Fruit fly (Drosophila melanogaster) whole organism, prepupa: ENCODE data around the gene CG13086.

Source experiments
- CG11762 ChIP-seq: fragments of 200-800 bp; sonication (Bioruptor generic); optimal IDR thresholded peaks from 3 replicates; lab custom pipeline; 2016; ENCODE audit warnings: missing biosample characterization, missing genetic modification characterization; ENCODE audit not compliant: insufficient read depth
- CG1621 ChIP-seq: fragments of 200-800 bp; sonication (Bioruptor generic); optimal IDR thresholded peaks from 3 replicates; lab custom pipeline; 2018; ENCODE audit warnings: missing biosample characterization, mild to moderate bottlenecking, missing genetic modification characterization
- CG3032 ChIP-seq: fragments of 200-800 bp; optimal IDR thresholded peaks from 2 replicates; lab custom pipeline; 2019; ENCODE audit warnings: missing biosample characterization, mild to moderate bottlenecking, missing genetic modification characterization, moderate library complexity
- CG4318 ChIP-seq: fragments of 200-800 bp; sonication (Bioruptor generic); optimal IDR thresholded peaks from 3 replicates; lab custom pipeline; 2017; ENCODE audit warnings: missing biosample characterization, mild to moderate bottlenecking, missing genetic modification characterization
- CG6276 ChIP-seq: fragments of 200-800 bp; sonication (Bioruptor generic); optimal IDR thresholded peaks from 2 replicates; lab custom pipeline; 2017; ENCODE audit warnings: missing biosample characterization, mild to moderate bottlenecking, missing genetic modification characterization
- CG8319 ChIP-seq: fragments of 200-800 bp; sonication (Bioruptor generic); optimal IDR thresholded peaks from 3 replicates; lab custom pipeline; 2016; ENCODE audit warnings: missing biosample characterization, missing genetic modification characterization
- CG9139 ChIP-seq: fragments of 200-800 bp; sonication (Bioruptor generic); optimal IDR thresholded peaks from 3 replicates; lab custom pipeline; 2017; ENCODE audit warnings: missing biosample characterization, mild to moderate bottlenecking, missing genetic modification characterization
- Gug ChIP-seq: fragments of 200-800 bp; sonication (Bioruptor generic); IDR thresholded peaks from 2 replicates; pipeline ENCODE4 v1.3.6; 2022; ENCODE audit warnings: missing biosample characterization, missing genetic modification characterization
- Sox102F ChIP-seq: fragments of 200-800 bp; sonication (Bioruptor generic); optimal IDR thresholded peaks from 2 replicates; lab custom pipeline; 2016; ENCODE audit warnings: missing biosample characterization, mild to moderate bottlenecking, missing genetic modification characterization
- Sox14 ChIP-seq: fragments of 200-800 bp; sonication (Bioruptor generic); optimal IDR thresholded peaks from 3 replicates; lab custom pipeline; 2016; ENCODE audit warnings: missing biosample characterization, missing genetic modification characterization
- dsx ChIP-seq: fragments of 200-800 bp; optimal IDR thresholded peaks from 3 replicates; lab custom pipeline; 2019; ENCODE audit warnings: missing biosample characterization, mild to moderate bottlenecking, missing genetic modification characterization, moderate library complexity; ENCODE audit not compliant: poor library complexity, severe bottlenecking
- pdm3 ChIP-seq: fragments of 200-800 bp; sonication (Bioruptor generic); optimal IDR thresholded peaks from 3 replicates; lab custom pipeline; 2016; ENCODE audit warnings: missing biosample characterization, missing genetic modification characterization
- topi ChIP-seq: fragments of 200-800 bp; sonication (Bioruptor generic); optimal IDR thresholded peaks from 3 replicates; lab custom pipeline; 2016; ENCODE audit warnings: missing biosample characterization, missing genetic modification characterization
- vri ChIP-seq: fragments of 200-800 bp; sonication (Bioruptor generic); optimal IDR thresholded peaks from 3 replicates; lab custom pipeline; 2016; ENCODE audit warnings: missing biosample characterization, mild to moderate bottlenecking, missing genetic modification characterization

DNA sequence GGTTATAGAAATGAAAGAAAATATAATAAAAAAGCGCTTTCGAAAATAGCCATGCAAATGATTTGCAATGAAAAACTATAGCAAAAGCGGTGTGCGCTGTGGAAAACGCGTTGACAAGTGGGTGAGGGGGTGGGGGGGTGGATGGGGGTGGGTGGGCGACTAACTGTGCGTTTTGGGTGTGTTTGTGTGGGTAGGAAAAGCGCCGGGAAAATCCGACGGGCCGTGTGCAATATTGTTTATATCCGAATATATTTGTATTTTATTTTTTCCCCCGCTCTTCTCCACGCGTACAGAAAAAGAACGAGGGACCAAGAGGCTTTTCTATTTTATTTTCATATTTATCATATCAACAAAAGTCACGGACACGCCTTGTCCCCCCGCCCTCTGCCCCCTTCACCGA, 42.2 kb downstream of the CG13086 start:
- TF ChIP-seq CG9139 (no peak), CG6276 (GFP tag; lab: Kevin White, UChicago) (no peak), topi (no peak), CG4318 (GFP tag; lab: Kevin White, UChicago) (no peak), vri (GFP tag; lab: Kevin White, UChicago) (no peak), Sox102F (GFP tag; lab: Kevin White, UChicago) (no peak), CG11762 (no peak), pdm3 (no peak), CG1621 (no peak), CG8319 (no peak), Gug (GFP tag; lab: Robert Waterston, UW) (no peak), Sox14 (no peak), dsx (GFP tag; lab: Kevin White, UChicago) (no peak), CG3032 (no peak)
